Worm (Caenorhabditis elegans) whole organism, young adult: ENCODE measurements around the gene pen-2.

ENCODE experiments used
- B0019.2 ChIP-seq: fragments of 200-800 bp; sonication (Bioruptor generic); conservative IDR thresholded peaks from 2 replicates; pipeline ENCODE4 v1.3.6; 2022; ENCODE audit warnings: missing genetic modification reagents, missing genetic modification characterization, missing compliant biosample characterization
- B0035.1 ChIP-seq: sonication (generic microtip); optimal IDR thresholded peaks from 2 replicates; lab custom pipeline; 2016; ENCODE audit warnings: missing genetic modification characterization, mild to moderate bottlenecking, missing compliant biosample characterization, missing genotype, missing genetic modification reagents
- F39B2.1 ChIP-seq: fragments of 200-800 bp; sonication (Bioruptor generic); IDR thresholded peaks from 2 replicates; pipeline ENCODE4 v1.3.6; 2022; ENCODE audit warnings: missing genetic modification reagents, missing genetic modification characterization, missing compliant biosample characterization
- F49E8.2 ChIP-seq: sonication (generic microtip); optimal IDR thresholded peaks from 3 replicates; lab custom pipeline; 2017; ENCODE audit warnings: missing genetic modification characterization, mild to moderate bottlenecking, missing compliant biosample characterization, antibody characterized with exemption, moderate library complexity; ENCODE audit not compliant: insufficient read depth
- F52B5.7 ChIP-seq: sonication (generic microtip); optimal IDR thresholded peaks from 2 replicates; lab custom pipeline; 2016; ENCODE audit warnings: mild to moderate bottlenecking, missing genetic modification characterization, missing compliant biosample characterization
- F55B11.4 ChIP-seq: sonication (generic microtip); optimal IDR thresholded peaks from 2 replicates; lab custom pipeline; 2016; ENCODE audit warnings: missing compliant biosample characterization, missing genetic modification characterization, borderline replicate concordance; ENCODE audit not compliant: insufficient read depth
- F57A8.1 ChIP-seq: fragments of 200-800 bp; sonication (Bioruptor generic); optimal IDR thresholded peaks from 2 replicates; lab custom pipeline; 2018; ENCODE audit warnings: mild to moderate bottlenecking, missing genetic modification characterization, moderate library complexity, missing compliant biosample characterization
- K11D2.4 ChIP-seq: fragments of 200-800 bp; sonication (Bioruptor generic); IDR thresholded peaks from 2 replicates; pipeline ENCODE4 v1.3.6; 2022; ENCODE audit warnings: missing genetic modification reagents, missing genetic modification characterization, missing compliant biosample characterization
- Y56A3A.18 ChIP-seq: fragments of 200-800 bp; sonication (Bioruptor generic); IDR thresholded peaks from 2 replicates; pipeline ENCODE4 v1.3.6; 2022; ENCODE audit warnings: missing genetic modification reagents, missing genetic modification characterization, missing compliant biosample characterization
- ama-1 ChIP-seq, 3 experiments: fragments of 150-350 bp in 1 of 3; sonication (generic microtip) in 2 of 3; optimal IDR thresholded peaks; 2 replicates each; lab custom pipeline; 2014 to 2018; ENCODE audit warnings: missing biosample characterization in 2 of 3, missing genetic modification characterization in 2 of 3, missing genetic modification reagents in 2 of 3
- aptf-3 ChIP-seq: fragments of 200-800 bp; sonication (Bioruptor generic); IDR thresholded peaks from 2 replicates; pipeline ENCODE4 v1.3.6; 2022; ENCODE audit warnings: missing genetic modification characterization, missing compliant biosample characterization
- athp-1 ChIP-seq: sonication (generic microtip); optimal IDR thresholded peaks from 2 replicates; lab custom pipeline; 2017; ENCODE audit warnings: mild to moderate bottlenecking, missing genetic modification characterization, missing compliant biosample characterization
- attf-3 ChIP-seq: fragments of 200-800 bp; sonication (Bioruptor generic); conservative IDR thresholded peaks from 2 replicates; pipeline ENCODE4 v1.3.6; 2022; ENCODE audit warnings: missing genetic modification reagents, missing genetic modification characterization, missing compliant biosample characterization
- attf-5 ChIP-seq: fragments of 200-800 bp; sonication (Bioruptor generic); optimal IDR thresholded peaks from 2 replicates; lab custom pipeline; 2018; ENCODE audit warnings: mild to moderate bottlenecking, missing genetic modification characterization, missing compliant biosample characterization
- cebp-1 ChIP-seq, 2 experiments: fragments of 200-800 bp in 1 of 2; sonication (Bioruptor generic) in 1 of 2; sonication (generic microtip) in 1 of 2; IDR thresholded peaks in 1 of 2; optimal IDR thresholded peaks in 1 of 2; 2 replicates each; pipeline versions ENCODE4 v1.3.6 to Lab custom; 2017 to 2022; ENCODE audit warnings: missing compliant biosample characterization in 2 of 2, missing genetic modification characterization in 2 of 2, mild to moderate bottlenecking in 1 of 2, missing genetic modification reagents in 1 of 2, moderate library complexity in 1 of 2
- chd-7 ChIP-seq: sonication (generic microtip); optimal IDR thresholded peaks from 2 replicates; lab custom pipeline; 2016; ENCODE audit warnings: mild to moderate bottlenecking, missing genetic modification characterization, moderate library complexity, missing compliant biosample characterization
- efl-1 ChIP-seq: fragments of 150-350 bp; optimal IDR thresholded peaks from 2 replicates; lab custom pipeline; 2014; ENCODE audit warnings: missing biosample characterization, missing genetic modification reagents, missing genetic modification characterization
- egl-18 ChIP-seq: fragments of 200-800 bp; sonication (Bioruptor generic); IDR thresholded peaks from 2 replicates; pipeline ENCODE4 v1.3.6; 2022; ENCODE audit warnings: missing genetic modification reagents, missing genetic modification characterization, missing compliant biosample characterization
- egl-44 ChIP-seq: fragments of 200-800 bp; sonication (Bioruptor generic); IDR thresholded peaks from 2 replicates; pipeline ENCODE4 v1.3.6; 2022; ENCODE audit warnings: missing genetic modification reagents, missing genetic modification characterization, missing compliant biosample characterization
- ets-4 ChIP-seq: fragments of 200-800 bp; sonication (Bioruptor generic); optimal IDR thresholded peaks from 2 replicates; lab custom pipeline; 2018; ENCODE audit warnings: mild to moderate bottlenecking, missing genetic modification characterization, missing compliant biosample characterization
- him-1 ChIP-seq: sonication (generic microtip); optimal IDR thresholded peaks from 2 replicates; lab custom pipeline; 2016; ENCODE audit warnings: missing genotype, missing genetic modification reagents, missing genetic modification characterization, missing compliant biosample characterization
- hlh-26 ChIP-seq: fragments of 200-800 bp; sonication (Bioruptor generic); conservative IDR thresholded peaks from 2 replicates; pipeline ENCODE4 v1.3.6; 2022; ENCODE audit warnings: missing genetic modification reagents, missing genetic modification characterization, missing compliant biosample characterization
- hmg-20 ChIP-seq: fragments of 200-800 bp; sonication (Bioruptor generic); IDR thresholded peaks from 2 replicates; pipeline ENCODE4 v1.3.6; 2022; ENCODE audit warnings: missing genetic modification reagents, missing genetic modification characterization, missing compliant biosample characterization
- lag-1 ChIP-seq: fragments of 200-800 bp; sonication (Bioruptor generic); IDR thresholded peaks from 2 replicates; pipeline ENCODE4 v1.3.6; 2022; ENCODE audit warnings: missing genetic modification reagents, missing genetic modification characterization, missing compliant biosample characterization
- let-607 ChIP-seq, 2 experiments: fragments of 200-800 bp in 1 of 2; sonication (Bioruptor generic) in 1 of 2; sonication (generic microtip) in 1 of 2; optimal IDR thresholded peaks; 2 replicates each; lab custom pipeline; 2016 to 2018; ENCODE audit warnings: mild to moderate bottlenecking in 2 of 2, missing compliant biosample characterization in 2 of 2, missing genetic modification characterization in 2 of 2, moderate library complexity in 2 of 2, missing genotype in 1 of 2
- lin-35 ChIP-seq, 3 experiments: fragments of 150-350 bp in 2 of 3; sonication (generic microtip) in 1 of 3; optimal IDR thresholded peaks; 2 replicates each; lab custom pipeline; 2014 to 2018; ENCODE audit warnings: missing biosample characterization in 3 of 3, missing genetic modification characterization in 3 of 3, missing genetic modification reagents in 3 of 3
- lir-1 ChIP-seq: fragments of 200-800 bp; sonication (Bioruptor generic); conservative IDR thresholded peaks from 2 replicates; pipeline ENCODE4 v1.3.6; 2022; ENCODE audit warnings: missing genetic modification reagents, missing genetic modification characterization, missing compliant biosample characterization
- madf-8 ChIP-seq: fragments of 200-800 bp; sonication (Bioruptor generic); conservative IDR thresholded peaks from 2 replicates; pipeline ENCODE4 v1.3.6; 2022; ENCODE audit warnings: missing genetic modification reagents, missing genetic modification characterization, missing compliant biosample characterization
- nfya-1 ChIP-seq: sonication (generic microtip); optimal IDR thresholded peaks from 2 replicates; lab custom pipeline; 2017; ENCODE audit warnings: antibody characterized with exemption, missing compliant biosample characterization, missing genetic modification characterization, borderline replicate concordance; ENCODE audit not compliant: insufficient read depth
- nfyb-1 ChIP-seq: fragments of 200-800 bp; sonication (Bioruptor generic); IDR thresholded peaks from 2 replicates; pipeline ENCODE4 v1.3.6; 2022; ENCODE audit warnings: missing genetic modification reagents, missing genetic modification characterization, missing compliant biosample characterization
- nhr-120 ChIP-seq: fragments of 200-800 bp; sonication (Bioruptor generic); IDR thresholded peaks from 2 replicates; pipeline ENCODE4 v1.3.6; 2022; ENCODE audit warnings: missing genetic modification characterization, missing compliant biosample characterization
- pbrm-1 ChIP-seq: fragments of 200-800 bp; sonication (Bioruptor generic); IDR thresholded peaks from 2 replicates; pipeline ENCODE4 v1.3.6; 2022; ENCODE audit warnings: missing genetic modification reagents, missing genetic modification characterization, missing compliant biosample characterization
- pha-4 ChIP-seq: fragments of 150-350 bp; sonication (generic microtip); optimal IDR thresholded peaks from 2 replicates; lab custom pipeline; 2014; ENCODE audit warnings: missing biosample characterization, missing genetic modification reagents, missing genetic modification characterization
- rec-8 ChIP-seq, 2 experiments: sonication (generic microtip); optimal IDR thresholded peaks; 2 replicates each; lab custom pipeline; 2016; ENCODE audit warnings: mild to moderate bottlenecking in 2 of 2, missing genetic modification characterization in 2 of 2, missing genetic modification reagents in 2 of 2, missing genotype in 2 of 2, missing biosample characterization in 1 of 2, missing compliant biosample characterization in 1 of 2, moderate library complexity in 1 of 2
- rpc-1 ChIP-seq, 2 experiments: fragments of 150-350 bp in 1 of 2; sonication (generic microtip) in 1 of 2; optimal IDR thresholded peaks; 2 replicates each; lab custom pipeline; 2014 to 2018; ENCODE audit warnings: missing biosample characterization in 1 of 2, missing genetic modification characterization in 1 of 2, missing genetic modification reagents in 1 of 2, missing genotype in 1 of 2
- snpc-1.1 ChIP-seq: sonication (generic microtip); optimal IDR thresholded peaks from 2 replicates; lab custom pipeline; 2017; ENCODE audit warnings: missing genetic modification characterization, mild to moderate bottlenecking, missing compliant biosample characterization, antibody characterized with exemption, moderate library complexity, missing genotype, missing genetic modification reagents; ENCODE audit not compliant: insufficient read depth
- somi-1 ChIP-seq: fragments of 200-800 bp; sonication (Bioruptor generic); optimal IDR thresholded peaks from 2 replicates; lab custom pipeline; 2018; ENCODE audit warnings: mild to moderate bottlenecking, missing genetic modification characterization, missing compliant biosample characterization
- sptf-2 ChIP-seq: fragments of 200-800 bp; sonication (Bioruptor generic); optimal IDR thresholded peaks from 2 replicates; lab custom pipeline; 2018; ENCODE audit warnings: mild to moderate bottlenecking, missing genetic modification characterization, missing compliant biosample characterization
- tbp1 ChIP-seq: fragments of 200-800 bp; sonication (Bioruptor generic); optimal IDR thresholded peaks from 2 replicates; lab custom pipeline; 2018; ENCODE audit warnings: mild to moderate bottlenecking, missing genetic modification characterization, missing compliant biosample characterization
- tbx-9 ChIP-seq: sonication (generic microtip); optimal IDR thresholded peaks from 2 replicates; lab custom pipeline; 2016; ENCODE audit warnings: borderline replicate concordance, missing genetic modification characterization, inconsistent platforms, missing compliant biosample characterization
- unc-130 ChIP-seq: sonication (generic microtip); optimal IDR thresholded peaks from 2 replicates; lab custom pipeline; 2016; ENCODE audit warnings: missing genetic modification reagents, missing genetic modification characterization, missing compliant biosample characterization
- xnd-1 ChIP-seq: sonication (generic microtip); optimal IDR thresholded peaks from 2 replicates; lab custom pipeline; 2016; ENCODE audit warnings: missing genotype, missing genetic modification reagents, missing genetic modification characterization, missing compliant biosample characterization
- zfh-2 ChIP-seq: fragments of 200-800 bp; sonication (Bioruptor generic); conservative IDR thresholded peaks from 2 replicates; pipeline ENCODE4 v1.3.6; 2022; ENCODE audit warnings: missing genetic modification reagents, missing genetic modification characterization, missing compliant biosample characterization
- ztf-26 ChIP-seq: sonication (generic microtip); optimal IDR thresholded peaks from 2 replicates; lab custom pipeline; 2017; ENCODE audit warnings: missing genetic modification characterization, missing compliant biosample characterization
- ztf-28 ChIP-seq: fragments of 200-800 bp; sonication (Bioruptor generic); IDR thresholded peaks from 2 replicates; pipeline ENCODE4 v1.3.6; 2022; ENCODE audit warnings: missing genetic modification reagents, missing genetic modification characterization, missing compliant biosample characterization

pen-2 gene

DNA sequence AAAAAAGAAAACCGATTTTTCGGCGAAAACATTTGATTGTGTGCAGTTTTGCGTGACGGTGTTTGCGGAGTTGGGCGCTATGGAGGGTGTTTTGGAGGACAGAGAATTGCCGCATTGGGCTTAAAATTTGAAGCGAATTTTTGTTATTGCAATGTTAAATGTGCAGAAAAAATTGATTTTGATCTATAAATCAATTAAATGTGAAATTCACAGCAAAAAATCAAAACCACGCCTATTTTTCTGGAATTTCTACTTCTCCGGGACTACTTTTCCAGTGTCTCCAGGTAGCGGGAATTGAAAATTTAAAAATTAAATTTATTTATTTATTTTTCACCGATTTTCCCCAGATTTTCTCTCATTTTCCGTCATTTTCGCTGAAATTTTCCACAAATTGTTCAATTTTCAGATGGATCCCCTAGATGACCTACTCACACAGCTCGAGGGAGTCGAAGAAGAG lies 25.9 kb upstream of the pen-2 start, which contains the start of gene mcm-10 (continued):
- TF ChIP-seq lin-35 (GFP tag; optimal IDR thresholded peaks at IDR 0.05; lab: Kevin White, UChicago) (peak in 1 of 3 experiments; percentile 73), nfyb-1 (GFP tag; lab: Robert Waterston, UW) (no peak), K11D2.4 (0 out of 2 replicates have a peak, but pooled peaks have one; percentile 32), aptf-3 (GFP tag; lab: Robert Waterston, UW) (no peak), rec-8 (tag; optimal IDR thresholded peaks at IDR 0.05; lab: Kevin White, UChicago) (no peak), tbx-9 (tag; lab: Kevin White, UChicago) (no peak), lir-1 (GFP tag; lab: Robert Waterston, UW) (no peak), snpc-1.1 (tag; lab: Kevin White, UChicago) (no peak), egl-18 (GFP tag; lab: Robert Waterston, UW) (no peak), athp-1 (tag; lab: Kevin White, UChicago) (peak; percentile 68), F57A8.1 (GFP tag; lab: Kevin White, UChicago) (no peak), B0019.2 (GFP tag; lab: Robert Waterston, UW) (no peak), attf-3 (no peak; the same call in 1 of the 2 replicates), egl-44 (no peak), attf-5 (peak; percentile 89), F55B11.4 (no peak), F39B2.1 (GFP tag; lab: Robert Waterston, UW) (no peak), zfh-2 (GFP tag; lab: Robert Waterston, UW) (no peak), rpc-1 (optimal IDR thresholded peaks at IDR 0.05; lab: Kevin White, UChicago) (no peak), rpc-1 (tag; optimal IDR thresholded peaks at IDR 0.05; lab: Kevin White, UChicago) (no peak), chd-7 (tag; lab: Kevin White, UChicago) (no peak), him-1 (peak; percentile 39), xnd-1 (tag; lab: Kevin White, UChicago) (no peak), cebp-1 (GFP tag; IDR thresholded peaks at IDR 0.05; lab: Robert Waterston, UW) (no peak), cebp-1 (tag; optimal IDR thresholded peaks at IDR 0.05; lab: Kevin White, UChicago) (peak; percentile 67), let-607 (tag; optimal IDR thresholded peaks at IDR 0.05; lab: Kevin White, UChicago) (peak in 1 of 2 experiments; percentile 56), unc-130 (GFP tag; lab: Kevin White, UChicago) (peak; percentile 51), tbp1 (no peak), pha-4 (tag; lab: Kevin White, UChicago) (no peak), efl-1 (GFP tag; lab: Kevin White, UChicago) (peak; percentile 61), lag-1 (GFP tag; lab: Robert Waterston, UW) (no peak), ama-1 (optimal IDR thresholded peaks at IDR 0.05; lab: Kevin White, UChicago) (no peak), ama-1 (GFP tag; optimal IDR thresholded peaks at IDR 0.05; lab: Kevin White, UChicago) (no peak), Y56A3A.18 (GFP tag; lab: Robert Waterston, UW) (no peak), sptf-2 (GFP tag; lab: Kevin White, UChicago) (no peak), B0035.1 (no peak), nhr-120 (no peak), pbrm-1 (GFP tag; lab: Robert Waterston, UW) (peak; percentile 74; the same call in 1 of the 2 replicates), somi-1 (GFP tag; lab: Kevin White, UChicago) (no peak), nfya-1 (tag; lab: Kevin White, UChicago) (no peak), hmg-20 (GFP tag; lab: Robert Waterston, UW) (no peak), ztf-26 (tag; lab: Kevin White, UChicago) (peak; percentile 29), ets-4 (GFP tag; lab: Kevin White, UChicago) (no peak), hlh-26 (GFP tag; lab: Robert Waterston, UW) (no peak), F49E8.2 (tag; lab: Kevin White, UChicago) (no peak), F52B5.7 (tag; lab: Kevin White, UChicago) (no peak), ztf-28 (GFP tag; lab: Robert Waterston, UW) (peak; percentile 15; the same call in 1 of the 2 replicates), madf-8 (GFP tag; lab: Robert Waterston, UW) (peak; percentile 17; the same call in 1 of the 2 replicates)
